Worm (Caenorhabditis elegans): Measurements from ENCODE around the gene cup-15.

Gene cup-15

DNA sequence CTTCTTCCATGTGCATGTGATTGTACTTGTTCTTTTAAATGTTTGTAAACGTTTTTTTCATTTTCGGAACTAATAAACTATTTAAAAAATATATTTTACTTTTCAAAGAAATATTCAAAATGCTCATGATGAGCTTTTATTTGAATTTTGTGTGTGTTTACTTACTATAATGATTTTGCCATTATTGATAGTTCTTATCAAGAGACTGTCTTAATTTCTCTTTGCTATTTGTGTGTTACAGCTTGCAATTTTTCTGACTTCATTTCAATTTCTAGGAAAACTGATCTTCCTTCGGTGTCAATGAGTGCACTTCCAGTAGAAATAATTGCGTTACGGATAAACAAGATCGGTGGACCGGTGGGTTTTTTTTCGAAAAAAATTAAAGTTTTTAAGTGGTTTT is 22.0 kb downstream of the cup-15 start, which contains the start of gene C06C3.12:
Gene C06C3.12 (plus strand): TSS at position 301 of the 400 bp plus-strand sequence.
- TF ChIP-seq nhr-237 (tag; optimal IDR thresholded peaks at IDR 0.05), result no peak
- no peak for TF ChIP-seq lsy-2 (tag; optimal IDR thresholded peaks at IDR 0.05)
- TF ChIP-seq snpc-4 (tag; optimal IDR thresholded peaks at IDR 0.05), result no peak
- no peak for TF ChIP-seq zip-8 (tag; optimal IDR thresholded peaks at IDR 0.05)

DNA sequence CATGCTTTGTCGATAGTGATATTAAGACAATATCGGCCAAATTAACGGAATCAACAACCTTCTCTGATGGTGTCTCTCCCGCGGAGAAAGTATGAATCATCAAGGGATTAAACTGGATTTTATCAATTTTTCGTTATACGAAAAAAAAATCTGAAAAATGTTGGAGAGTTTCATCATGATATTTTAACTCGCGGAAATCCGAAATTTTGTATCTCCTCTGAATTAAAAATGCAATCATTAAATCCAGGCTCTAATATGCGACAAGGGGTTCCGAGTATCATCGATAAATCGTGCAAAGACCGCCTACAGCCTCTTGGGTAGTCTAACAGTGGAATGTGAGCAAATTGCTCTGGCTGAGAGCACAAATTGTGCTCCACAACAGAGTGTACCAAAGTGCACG is 24.4 kb downstream of the cup-15 start, which contains the start of gene C06C3.10:
Gene C06C3.10 (minus strand): TSS at position 101 of the 400 bp plus-strand sequence.
- TF ChIP-seq ztf-11 (tag; optimal IDR thresholded peaks at IDR 0.05), result no peak
- no peak for TF ChIP-seq bed-3 (GFP tag; optimal IDR thresholded peaks at IDR 0.05)
- no peak for TF ChIP-seq ceh-43 (GFP tag; optimal IDR thresholded peaks at IDR 0.05)
- TF ChIP-seq cnd-1 (tag; optimal IDR thresholded peaks at IDR 0.05), result no peak
- TF ChIP-seq flh-1 (GFP tag; optimal IDR thresholded peaks at IDR 0.05), result no peak
- no peak for TF ChIP-seq nhr-28 (tag; optimal IDR thresholded peaks at IDR 0.05)
- no peak for TF ChIP-seq snpc-4 (tag; optimal IDR thresholded peaks at IDR 0.05)
- TF ChIP-seq nhr-2 (tag; optimal IDR thresholded peaks at IDR 0.05), result no peak
- TF ChIP-seq nhr-12 (tag; optimal IDR thresholded peaks at IDR 0.05), result no peak
- TF ChIP-seq unc-62 (GFP tag; optimal IDR thresholded peaks at IDR 0.05), result no peak
- TF ChIP-seq drap-1 (GFP tag; optimal IDR thresholded peaks at IDR 0.05), result no peak
- TF ChIP-seq elt-1 (tag; optimal IDR thresholded peaks at IDR 0.05; ENCODE audit: borderline replicate concordance, insufficient read depth), result no peak
- TF ChIP-seq M03D4.4 (tag; optimal IDR thresholded peaks at IDR 0.05), result no peak
- TF ChIP-seq ceh-83 (GFP tag; optimal IDR thresholded peaks at IDR 0.05), result no peak
- TF ChIP-seq elt-3 (tag; optimal IDR thresholded peaks at IDR 0.05), result no peak
- TF ChIP-seq ham-2 (GFP tag; optimal IDR thresholded peaks at IDR 0.05), result no peak
- TF ChIP-seq nhr-76 (tag; optimal IDR thresholded peaks at IDR 0.05), result no peak

ce11 chrII:9378174-9378573 is 25.4 kb downstream of the cup-15 start:
- TF ChIP-seq nhr-28 (tag; optimal IDR thresholded peaks at IDR 0.05) (no peak), lin-13 (tag; optimal IDR thresholded peaks at IDR 0.05) (no peak), ceh-83 (GFP tag; optimal IDR thresholded peaks at IDR 0.05) (no peak), M03D4.4 (tag; optimal IDR thresholded peaks at IDR 0.05) (no peak), blmp-1 (tag; optimal IDR thresholded peaks at IDR 0.05) (no peak), elt-3 (tag; optimal IDR thresholded peaks at IDR 0.05) (no peak), cnd-1 (tag; optimal IDR thresholded peaks at IDR 0.05) (no peak), unc-62 (GFP tag; optimal IDR thresholded peaks at IDR 0.05) (no peak), ceh-39 (tag; optimal IDR thresholded peaks at IDR 0.05) (no peak), flh-1 (GFP tag; optimal IDR thresholded peaks at IDR 0.05) (no peak), sem-2 (GFP tag; optimal IDR thresholded peaks at IDR 0.05) (no peak), nhr-12 (tag; optimal IDR thresholded peaks at IDR 0.05) (no peak), snpc-4 (tag; optimal IDR thresholded peaks at IDR 0.05) (no peak), drap-1 (GFP tag; optimal IDR thresholded peaks at IDR 0.05) (no peak), mep-1 (tag; optimal IDR thresholded peaks at IDR 0.05) (no peak), nhr-76 (tag; optimal IDR thresholded peaks at IDR 0.05) (no peak), pha-4 (tag; optimal IDR thresholded peaks at IDR 0.05) (no peak), unc-120 (tag; optimal IDR thresholded peaks at IDR 0.05; ENCODE audit: poor library complexity, severe bottlenecking) (no peak)

DNA sequence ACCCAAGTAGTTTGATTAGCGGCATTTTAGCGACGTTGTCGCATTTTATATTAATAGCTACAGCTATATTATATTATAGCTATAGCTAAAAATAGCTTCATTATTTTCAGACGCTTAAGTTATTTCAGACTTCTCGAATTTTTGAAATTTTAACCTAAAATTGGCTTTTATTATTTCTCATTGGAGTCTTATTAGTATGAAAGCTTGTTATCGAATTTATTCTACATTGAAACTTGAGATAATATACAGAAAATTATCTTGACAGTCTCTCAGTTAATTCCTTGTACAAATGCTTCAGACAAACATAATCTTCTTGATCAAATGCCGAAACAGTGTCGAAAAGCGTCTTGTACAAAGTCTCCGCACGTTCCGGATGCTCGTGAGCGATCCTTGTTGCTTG is 27.0 kb downstream of the cup-15 start, which contains the start of gene srh-48:
Gene srh-48 (plus strand): TSS at position 301 of the 400 bp plus-strand sequence.
- TF ChIP-seq snpc-4 (tag; optimal IDR thresholded peaks at IDR 0.05) (no peak), ces-1 (GFP tag; optimal IDR thresholded peaks at IDR 0.05) (no peak), flh-1 (GFP tag; optimal IDR thresholded peaks at IDR 0.05) (no peak), unc-62 (GFP tag; optimal IDR thresholded peaks at IDR 0.05) (no peak), ceh-83 (GFP tag; optimal IDR thresholded peaks at IDR 0.05) (no peak), unc-120 (tag; optimal IDR thresholded peaks at IDR 0.05; ENCODE audit: poor library complexity, severe bottlenecking) (no peak), pha-4 (tag; optimal IDR thresholded peaks at IDR 0.05) (no peak), blmp-1 (tag; optimal IDR thresholded peaks at IDR 0.05) (no peak), elt-1 (tag; optimal IDR thresholded peaks at IDR 0.05; ENCODE audit: borderline replicate concordance, insufficient read depth) (no peak), zip-8 (tag; optimal IDR thresholded peaks at IDR 0.05) (no peak), ceh-43 (GFP tag; optimal IDR thresholded peaks at IDR 0.05) (no peak), lin-32 (GFP tag; optimal IDR thresholded peaks at IDR 0.05) (no peak), mls-2 (tag; optimal IDR thresholded peaks at IDR 0.05) (no peak), sem-2 (GFP tag; optimal IDR thresholded peaks at IDR 0.05) (no peak), sptf-1 (tag; optimal IDR thresholded peaks at IDR 0.05) (no peak), nhr-237 (tag; optimal IDR thresholded peaks at IDR 0.05) (no peak), lsy-2 (tag; optimal IDR thresholded peaks at IDR 0.05) (no peak), nhr-2 (tag; optimal IDR thresholded peaks at IDR 0.05) (no peak)

DNA sequence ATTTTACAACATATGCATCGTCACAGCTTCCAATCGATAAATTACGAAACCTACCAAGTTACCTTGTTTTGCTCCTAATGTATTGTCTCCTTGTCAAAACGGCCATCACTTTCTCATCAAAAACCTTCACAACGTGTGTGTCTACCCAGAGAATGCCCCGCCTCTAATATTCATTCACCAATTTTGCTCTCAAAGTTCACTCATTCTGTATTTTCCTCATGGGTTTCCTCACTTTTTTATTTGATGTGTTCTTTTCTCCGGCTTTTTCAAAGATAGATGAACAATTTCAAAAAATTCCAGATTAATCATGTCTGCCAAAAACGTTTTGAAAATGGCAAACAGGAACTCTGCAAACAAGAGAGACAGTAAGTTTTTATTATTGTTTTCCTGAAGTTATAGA is 32.4 kb downstream of the cup-15 start, which contains the start of gene C06C3.7:
Gene C06C3.7 (plus strand): TSS at position 301 of the 400 bp plus-strand sequence.
- no peak for TF ChIP-seq unc-62 (GFP tag; optimal IDR thresholded peaks at IDR 0.05)
- no peak for TF ChIP-seq bed-3 (GFP tag; optimal IDR thresholded peaks at IDR 0.05)
- no peak for TF ChIP-seq hlh-1 (tag; optimal IDR thresholded peaks at IDR 0.05)
- TF ChIP-seq snpc-4 (tag; optimal IDR thresholded peaks at IDR 0.05), result no peak
- TF ChIP-seq nhr-2 (tag; optimal IDR thresholded peaks at IDR 0.05), result no peak
- no peak for TF ChIP-seq nhr-76 (tag; optimal IDR thresholded peaks at IDR 0.05)
- no peak for TF ChIP-seq pha-4 (tag; optimal IDR thresholded peaks at IDR 0.05)
- TF ChIP-seq ceh-39 (tag; optimal IDR thresholded peaks at IDR 0.05), result no peak
- no peak for TF ChIP-seq elt-3 (tag; optimal IDR thresholded peaks at IDR 0.05)
- no peak for TF ChIP-seq nhr-28 (tag; optimal IDR thresholded peaks at IDR 0.05)
